Fruit fly (Drosophila melanogaster): ENCODE results near the gene Ir67a.
A peak's percentile ranks its signal among the peaks of the same experiment; 100 is the strongest.

dm6 chr3L:9566849-9567248 is 23.1 kb upstream of the Ir67a start:
- TF ChIP-seq CG4496 (GFP tag; IDR thresholded peaks at IDR 0.05) (peak; percentile 87), rn (GFP tag; IDR thresholded peaks at IDR 0.05) (peak; percentile 43), D1 (tag; optimal IDR thresholded peaks at IDR 0.05) (peak; percentile 12)

All from whole organism, pupa.